Fruit fly (Drosophila melanogaster): ENCODE results near the gene CG31088.

CG31088 gene

dm6 chr3R:15973488-15973975 lies 22.8 kb upstream of the CG31088 start:
- no peak for TF ChIP-seq brk (GFP tag; optimal IDR thresholded peaks at IDR 0.05)
- no peak for TF ChIP-seq usp (GFP tag; optimal IDR thresholded peaks at IDR 0.05)
- TF ChIP-seq Hr78 (GFP tag; optimal IDR thresholded peaks at IDR 0.05): no peak
- no peak for TF ChIP-seq Mio (GFP tag; optimal IDR thresholded peaks at IDR 0.05)
- peak; percentile 98 for TF ChIP-seq Dif (GFP tag; optimal IDR thresholded peaks at IDR 0.05; ENCODE audit: partially characterized antibody)
- TF ChIP-seq br (GFP tag; optimal IDR thresholded peaks at IDR 0.05): no peak
- no peak for TF ChIP-seq dsf (GFP tag; optimal IDR thresholded peaks at IDR 0.05; ENCODE audit: borderline replicate concordance)
- TF ChIP-seq tai (GFP tag; optimal IDR thresholded peaks at IDR 0.05): no peak
- TF ChIP-seq Hnf4 (GFP tag; optimal IDR thresholded peaks at IDR 0.05): no peak
- TF ChIP-seq Jra (GFP tag; optimal IDR thresholded peaks at IDR 0.05): no peak
- TF ChIP-seq Vsx2 (GFP tag; optimal IDR thresholded peaks at IDR 0.05; ENCODE audit: partially characterized antibody): peak; percentile 92
- peak; percentile 29 for TF ChIP-seq Sp1 (GFP tag; optimal IDR thresholded peaks at IDR 0.05)
- TF ChIP-seq Abd-B (GFP tag; optimal IDR thresholded peaks at IDR 0.05): no peak
- TF ChIP-seq fru (GFP tag; optimal IDR thresholded peaks at IDR 0.05): no peak
- TF ChIP-seq ey (GFP tag; optimal IDR thresholded peaks at IDR 0.05): no peak
- TF ChIP-seq dmrt93B (GFP tag; optimal IDR thresholded peaks at IDR 0.05): no peak
- no peak for TF ChIP-seq h (GFP tag; optimal IDR thresholded peaks at IDR 0.05)
- no peak for TF ChIP-seq Dfd (GFP tag; optimal IDR thresholded peaks at IDR 0.05)
- no peak for TF ChIP-seq Hr83 (GFP tag; optimal IDR thresholded peaks at IDR 0.05; ENCODE audit: poor library complexity, severe bottlenecking)
- TF ChIP-seq HLH106 (tag; optimal IDR thresholded peaks at IDR 0.05): no peak
- TF ChIP-seq Rel (GFP tag; optimal IDR thresholded peaks at IDR 0.05): no peak
- no peak for TF ChIP-seq Rel (tag; optimal IDR thresholded peaks at IDR 0.05)
- no peak for TF ChIP-seq rgr (GFP tag; optimal IDR thresholded peaks at IDR 0.05)
- no peak for TF ChIP-seq CG9705 (GFP tag; optimal IDR thresholded peaks at IDR 0.05)
- no peak for TF ChIP-seq CG32264 (GFP tag; optimal IDR thresholded peaks at IDR 0.05)
- TF ChIP-seq dl (GFP tag; optimal IDR thresholded peaks at IDR 0.05; ENCODE audit: insufficient read depth in 1 of 2, partially characterized antibody in 2 of 2): peak; percentile 85 to 95
- peak; percentile 99 for TF ChIP-seq psq (GFP tag; optimal IDR thresholded peaks at IDR 0.05)

- TF ChIP-seq Hnf4 (GFP tag; optimal IDR thresholded peaks at IDR 0.05) (peak; percentile 66), fru (GFP tag; optimal IDR thresholded peaks at IDR 0.05) (peak; percentile 46), dl (GFP tag; optimal IDR thresholded peaks at IDR 0.05; ENCODE audit: insufficient read depth in 1 of 2, partially characterized antibody in 2 of 2) (peak in 1 of 2 experiments; percentile 28), GATAd (GFP tag; optimal IDR thresholded peaks at IDR 0.05) (no peak), HLH106 (tag; optimal IDR thresholded peaks at IDR 0.05) (peak; percentile 59), N (GFP tag; optimal IDR thresholded peaks at IDR 0.05) (peak; percentile 99), psq (GFP tag; optimal IDR thresholded peaks at IDR 0.05) (no peak), CrebA (GFP tag; optimal IDR thresholded peaks at IDR 0.05; ENCODE audit: borderline replicate concordance) (no peak), OdsH (GFP tag; optimal IDR thresholded peaks at IDR 0.05) (no peak), Dif (GFP tag; optimal IDR thresholded peaks at IDR 0.05; ENCODE audit: partially characterized antibody) (peak; percentile 57), Dfd (GFP tag; optimal IDR thresholded peaks at IDR 0.05) (no peak), Mio (GFP tag; optimal IDR thresholded peaks at IDR 0.05) (no peak), CG32264 (GFP tag; optimal IDR thresholded peaks at IDR 0.05) (no peak), jim (GFP tag; optimal IDR thresholded peaks at IDR 0.05) (no peak), sv (GFP tag; optimal IDR thresholded peaks at IDR 0.05) (peak; percentile 31), usp (GFP tag; optimal IDR thresholded peaks at IDR 0.05) (no peak), CG9705 (GFP tag; optimal IDR thresholded peaks at IDR 0.05) (peak; percentile 44), brk (GFP tag; optimal IDR thresholded peaks at IDR 0.05) (no peak), rgr (GFP tag; optimal IDR thresholded peaks at IDR 0.05) (peak; percentile 25), sage (GFP tag; optimal IDR thresholded peaks at IDR 0.05) (no peak), Vsx2 (GFP tag; optimal IDR thresholded peaks at IDR 0.05; ENCODE audit: partially characterized antibody) (no peak), br (GFP tag; optimal IDR thresholded peaks at IDR 0.05) (peak; percentile 27), Abd-B (GFP tag; optimal IDR thresholded peaks at IDR 0.05) (peak; percentile 31), foxo (GFP tag; optimal IDR thresholded peaks at IDR 0.05) (peak; percentile 25 to 29), ey (GFP tag; optimal IDR thresholded peaks at IDR 0.05) (peak; percentile 28), dsf (GFP tag; optimal IDR thresholded peaks at IDR 0.05; ENCODE audit: borderline replicate concordance) (peak; percentile 4), Myc (optimal IDR thresholded peaks at IDR 0.05) (peak; percentile 30), Hr83 (GFP tag; optimal IDR thresholded peaks at IDR 0.05; ENCODE audit: poor library complexity, severe bottlenecking) (peak; percentile 31), woc (GFP tag; optimal IDR thresholded peaks at IDR 0.05) (peak; percentile 67), lola (GFP tag; optimal IDR thresholded peaks at IDR 0.05) (peak; percentile 74), pan (optimal IDR thresholded peaks at IDR 0.05) (no peak), h (GFP tag; optimal IDR thresholded peaks at IDR 0.05) (peak; percentile 7), dmrt93B (GFP tag; optimal IDR thresholded peaks at IDR 0.05) (no peak), tai (GFP tag; optimal IDR thresholded peaks at IDR 0.05) (no peak), Rel (GFP tag; optimal IDR thresholded peaks at IDR 0.05) (no peak), Rel (tag; optimal IDR thresholded peaks at IDR 0.05) (peak; percentile 3), Sp1 (GFP tag; optimal IDR thresholded peaks at IDR 0.05) (no peak), Jra (GFP tag; optimal IDR thresholded peaks at IDR 0.05) (peak; percentile 48), Hr78 (GFP tag; optimal IDR thresholded peaks at IDR 0.05) (peak; percentile 83)
These were observed 22.3 kb upstream of the CG31088 start, which contains the start of gene Hel89B for dm6 chr3R:15972979-15973486. TSS of gene Hel89B (plus strand) at chr3R:15973298.

Measured in whole organism, wandering third instar larva.